Worm (Caenorhabditis elegans): ENCODE measurements around the gene kbp-2.

- TF ChIP-seq aly-2 (tag; optimal IDR thresholded peaks at IDR 0.05), result no peak
- TF ChIP-seq fkh-8 (tag; optimal IDR thresholded peaks at IDR 0.05), result no peak
Measured at ce11 chrIII:4861744-4862401, 41.8 kb downstream of the kbp-2 start, which contains the start of the genes C35D10.10 and C35D10.5.

All from whole organism, L1 larva.